Worm (Caenorhabditis elegans) whole organism, early embryonic: ENCODE results near the gene abts-2.

Experiments
- B0310.2 ChIP-seq: sonication (generic microtip); optimal IDR thresholded peaks from 2 replicates; lab custom pipeline; 2016; ENCODE audit warnings: mild to moderate bottlenecking, missing genetic modification characterization, missing compliant biosample characterization
- ama-1 ChIP-seq: fragments of 150-350 bp; optimal IDR thresholded peaks from 2 replicates; lab custom pipeline; 2014
- ceh-13 ChIP-seq: fragments of 200-800 bp; sonication (Bioruptor generic); optimal IDR thresholded peaks from 2 replicates; lab custom pipeline; 2018; ENCODE audit warnings: mild to moderate bottlenecking, missing genetic modification characterization, missing compliant biosample characterization
- ets-7 ChIP-seq: sonication (generic microtip); optimal IDR thresholded peaks from 2 replicates; lab custom pipeline; 2016; ENCODE audit warnings: missing genotype, missing genetic modification characterization, missing compliant biosample characterization
- hmg-4 ChIP-seq: fragments of 200-800 bp; sonication (Bioruptor generic); optimal IDR thresholded peaks from 2 replicates; lab custom pipeline; 2018; ENCODE audit warnings: mild to moderate bottlenecking, missing genetic modification characterization, missing compliant biosample characterization
- sea-1 ChIP-seq: fragments of 200-800 bp; sonication (Bioruptor generic); conservative IDR thresholded peaks from 2 replicates; pipeline ENCODE4 v1.3.6; 2022; ENCODE audit warnings: missing genetic modification characterization, missing compliant biosample characterization
- tbx-11 ChIP-seq: fragments of 200-800 bp; sonication (Bioruptor generic); IDR thresholded peaks from 2 replicates; pipeline ENCODE4 v1.3.6; 2022; ENCODE audit warnings: missing genetic modification characterization, missing compliant biosample characterization
- tra-4 ChIP-seq: sonication (generic microtip); optimal IDR thresholded peaks from 2 replicates; lab custom pipeline; 2017; ENCODE audit warnings: missing genetic modification characterization, missing compliant biosample characterization

DNA sequence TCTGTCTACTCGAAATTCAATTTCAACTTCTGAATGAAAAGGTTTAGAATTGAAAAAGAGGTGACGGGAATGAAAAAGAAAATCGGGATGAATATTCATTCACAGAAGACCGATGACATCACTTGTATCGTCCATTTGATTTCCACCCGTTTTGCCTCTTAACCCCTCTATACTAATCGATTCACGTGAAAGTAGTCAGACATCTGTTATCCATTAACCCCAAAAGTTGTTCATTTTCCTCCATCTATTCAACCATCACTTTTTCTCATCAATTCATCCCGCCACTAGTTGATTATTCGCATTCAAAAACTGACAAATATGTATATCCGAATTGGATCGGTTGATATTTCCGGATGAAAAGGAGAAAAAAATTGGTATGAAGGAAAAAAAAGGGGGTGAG is 7.1 kb downstream of the abts-2 start:
- no peak for TF ChIP-seq B0310.2
- TF ChIP-seq tra-4 (tag; lab: Kevin White, UChicago): no peak
- no peak for TF ChIP-seq sea-1 (GFP tag; lab: Robert Waterston, UW)
- no peak for TF ChIP-seq ets-7 (tag; lab: Kevin White, UChicago)
- TF ChIP-seq tbx-11: no peak
- TF ChIP-seq ama-1 (lab: Kevin White, UChicago): no peak
- no peak for TF ChIP-seq ceh-13
- no peak for TF ChIP-seq hmg-4 (GFP tag; lab: Kevin White, UChicago)
